Fruit fly (Drosophila melanogaster): ENCODE data around the gene bbg.

DNA sequence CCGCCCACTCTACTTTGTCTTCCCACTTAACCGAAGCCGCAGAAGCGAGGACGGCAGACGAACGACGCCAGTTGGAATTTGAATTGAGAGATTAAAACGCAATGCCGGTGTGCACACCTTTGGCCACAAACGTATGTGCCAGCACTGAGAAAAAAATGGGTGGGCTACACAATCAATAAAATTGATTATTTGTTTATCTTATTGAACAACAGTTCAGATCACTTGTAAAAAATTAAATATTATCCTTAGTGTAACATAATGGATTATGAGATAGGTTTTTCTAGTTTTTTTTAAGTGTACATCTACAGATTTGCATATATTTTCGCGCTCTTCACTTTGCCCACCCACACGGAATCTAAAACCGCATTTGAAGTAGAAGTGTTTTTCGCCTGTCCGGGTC, 84.5 kb downstream of the bbg start:
- TF ChIP-seq CTCF (optimal IDR thresholded peaks at IDR 0.05) (no peak), CG8478 (optimal IDR thresholded peaks at IDR 0.05) (no peak)

Measured in S2 (cell line).